Worm (Caenorhabditis elegans): ENCODE data around the gene srh-276.
A peak's percentile ranks its signal among the peaks of the same experiment; 100 is the strongest.

Gene srh-276

ce11 chrV:15567344-15567804, 38.2 kb downstream of the srh-276 start, which contains the start of gene acs-2:
Gene acs-2, plus strand, starts transcription at chrV:15567394.
- TF ChIP-seq nhr-10 (tag; optimal IDR thresholded peaks at IDR 0.05) (no peak), unc-62 (GFP tag; optimal IDR thresholded peaks at IDR 0.05) (no peak), ceh-16 (tag; optimal IDR thresholded peaks at IDR 0.05) (no peak), blmp-1 (tag; optimal IDR thresholded peaks at IDR 0.05; ENCODE audit: insufficient read depth) (no peak), zag-1 (tag; optimal IDR thresholded peaks at IDR 0.05) (no peak), nhr-21 (tag; optimal IDR thresholded peaks at IDR 0.05) (no peak), ceh-82 (tag; optimal IDR thresholded peaks at IDR 0.05) (no peak), sma-3 (GFP tag; optimal IDR thresholded peaks at IDR 0.05) (no peak), sma-9 (GFP tag; optimal IDR thresholded peaks at IDR 0.05) (no peak), sma-9 (tag; optimal IDR thresholded peaks at IDR 0.05) (no peak), mab-5 (tag; optimal IDR thresholded peaks at IDR 0.05) (no peak), skn-1 (tag; optimal IDR thresholded peaks at IDR 0.05) (no peak), ZK546.5 (tag; optimal IDR thresholded peaks at IDR 0.05) (no peak), snpc-4 (tag; optimal IDR thresholded peaks at IDR 0.05) (no peak)

- TF ChIP-seq peb-1 (tag; optimal IDR thresholded peaks at IDR 0.05) (no peak), sem-4 (tag; optimal IDR thresholded peaks at IDR 0.05) (no peak), C34F6.9 (tag; optimal IDR thresholded peaks at IDR 0.05) (no peak), ama-1 (optimal IDR thresholded peaks at IDR 0.05) (peak; percentile 69)
Measured at ce11 chrV:15568381-15568780, 39.2 kb downstream of the srh-276 start.

DNA sequence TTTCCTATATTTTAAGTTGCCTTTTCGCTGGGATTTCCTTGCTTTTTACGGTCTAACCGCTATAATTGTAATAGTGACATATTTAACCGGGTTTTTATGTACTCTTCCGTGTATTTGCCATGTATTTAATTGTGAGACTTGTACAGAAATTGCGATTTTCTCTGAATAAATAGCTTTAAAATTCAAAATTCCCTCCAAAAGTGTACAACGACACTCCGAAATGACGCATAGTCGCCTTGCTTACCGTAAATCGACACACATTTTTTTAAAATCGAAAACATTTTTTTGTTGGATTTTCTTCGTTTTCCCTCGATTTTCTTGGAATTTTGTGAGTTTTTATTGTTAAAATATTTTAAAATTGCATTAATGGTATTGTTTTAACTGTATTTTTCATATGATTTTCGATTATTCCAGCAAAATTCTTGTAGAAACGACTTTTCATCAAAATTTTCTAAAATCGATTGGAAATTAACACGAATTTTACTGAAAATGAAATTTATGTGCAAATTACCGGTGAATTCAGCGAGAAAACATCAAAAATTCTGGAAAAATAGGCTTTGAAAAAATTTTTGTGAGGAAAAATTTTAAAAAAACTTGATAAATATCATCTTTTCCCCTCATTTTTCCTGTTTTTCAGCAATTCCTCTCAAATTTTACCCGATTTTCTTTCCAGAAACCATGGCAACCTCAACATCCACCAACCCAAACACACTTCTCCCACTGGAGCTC, 40.7 kb downstream of the srh-276 start, which contains the start of gene lsm-5:
Gene lsm-5 (plus strand): TSS at position 679 of the 729 bp plus-strand sequence.
- TF ChIP-seq nhr-10 (tag; optimal IDR thresholded peaks at IDR 0.05): no peak
- no peak for TF ChIP-seq ceh-82 (tag; optimal IDR thresholded peaks at IDR 0.05)
- peak; percentile 40 for TF ChIP-seq nhr-25 (tag; optimal IDR thresholded peaks at IDR 0.05)
- peak; percentile 66 for TF ChIP-seq C34F6.9 (tag; optimal IDR thresholded peaks at IDR 0.05)
- TF ChIP-seq nhr-237 (tag; optimal IDR thresholded peaks at IDR 0.05): no peak
- TF ChIP-seq mbf-1 (tag; optimal IDR thresholded peaks at IDR 0.05): no peak
- TF ChIP-seq unc-55 (GFP tag; optimal IDR thresholded peaks at IDR 0.05): peak; percentile 88
- TF ChIP-seq lin-39 (tag; optimal IDR thresholded peaks at IDR 0.05): no peak
- peak; percentile 22 for TF ChIP-seq snpc-4 (tag; optimal IDR thresholded peaks at IDR 0.05)
- TF ChIP-seq egl-27 (tag; optimal IDR thresholded peaks at IDR 0.05): no peak
- TF ChIP-seq lsy-2 (tag; optimal IDR thresholded peaks at IDR 0.05): peak in 1 of 2 experiments; percentile 80
- TF ChIP-seq nhr-21 (tag; optimal IDR thresholded peaks at IDR 0.05): peak; percentile 40
- peak; percentile 36 for TF ChIP-seq nhr-6 (tag; optimal IDR thresholded peaks at IDR 0.05)
- TF ChIP-seq R02D3.7 (tag; optimal IDR thresholded peaks at IDR 0.05): peak; percentile 84
- TF ChIP-seq zag-1 (tag; optimal IDR thresholded peaks at IDR 0.05): no peak
- TF ChIP-seq sma-9 (GFP tag; optimal IDR thresholded peaks at IDR 0.05): peak; percentile 44
- no peak for TF ChIP-seq sma-9 (tag; optimal IDR thresholded peaks at IDR 0.05)
- TF ChIP-seq nhr-77 (tag; optimal IDR thresholded peaks at IDR 0.05): no peak
- TF ChIP-seq lin-13 (GFP tag; optimal IDR thresholded peaks at IDR 0.05): peak; percentile 26
- TF ChIP-seq crh-2 (tag; optimal IDR thresholded peaks at IDR 0.05): peak; percentile 61
- TF ChIP-seq fos-1 (tag; optimal IDR thresholded peaks at IDR 0.05): peak; percentile 27
- TF ChIP-seq blmp-1 (tag; optimal IDR thresholded peaks at IDR 0.05; ENCODE audit: insufficient read depth): no peak
- TF ChIP-seq ztf-4 (tag; optimal IDR thresholded peaks at IDR 0.05): no peak
- TF ChIP-seq ama-1 (optimal IDR thresholded peaks at IDR 0.05): peak; percentile 95
- TF ChIP-seq sma-3 (GFP tag; optimal IDR thresholded peaks at IDR 0.05): peak; percentile 39
- no peak for TF ChIP-seq nhr-11 (tag; optimal IDR thresholded peaks at IDR 0.05)
- TF ChIP-seq ceh-16 (tag; optimal IDR thresholded peaks at IDR 0.05): peak; percentile 25
- no peak for TF ChIP-seq unc-62 (GFP tag; optimal IDR thresholded peaks at IDR 0.05)
- TF ChIP-seq nhr-12 (tag; optimal IDR thresholded peaks at IDR 0.05): no peak
- no peak for TF ChIP-seq alr-1 (tag; optimal IDR thresholded peaks at IDR 0.05)
- no peak for TF ChIP-seq ztf-1 (GFP tag; conservative IDR thresholded peaks at IDR 0.05)
- peak; percentile 77 for TF ChIP-seq nhr-129 (tag; optimal IDR thresholded peaks at IDR 0.05)
- peak; percentile 37 for TF ChIP-seq F13H6.1 (tag; optimal IDR thresholded peaks at IDR 0.05)
- no peak for TF ChIP-seq lin-11 (tag; optimal IDR thresholded peaks at IDR 0.05)
- peak; percentile 93 for TF ChIP-seq gmeb-1 (tag; optimal IDR thresholded peaks at IDR 0.05)
- TF ChIP-seq elt-3 (tag; optimal IDR thresholded peaks at IDR 0.05): no peak
